Fruit fly (Drosophila melanogaster): Measurements from ENCODE around the gene Reps.

dm6 chr2L:11065106-11065878, 41.2 kb downstream of the Reps start:
- TF ChIP-seq CG5180 (GFP tag; optimal IDR thresholded peaks at IDR 0.05): no peak
- no peak for TF ChIP-seq pan (optimal IDR thresholded peaks at IDR 0.05)
- TF ChIP-seq pan (GFP tag; optimal IDR thresholded peaks at IDR 0.05 in 1 of 2, IDR thresholded peaks at IDR 0.05 in 1 of 2): peak in 1 of 2 experiments; percentile 48
- TF ChIP-seq CG33213 (GFP tag; optimal IDR thresholded peaks at IDR 0.05): no peak
- TF ChIP-seq CG8089 (GFP tag; optimal IDR thresholded peaks at IDR 0.05): no peak
- no peak for TF ChIP-seq NFAT (GFP tag; IDR thresholded peaks at IDR 0.05)
- TF ChIP-seq grau (tag; optimal IDR thresholded peaks at IDR 0.05): peak; percentile 56
- no peak for TF ChIP-seq CG10565 (GFP tag; optimal IDR thresholded peaks at IDR 0.05)
- TF ChIP-seq Jarid2 (GFP tag; optimal IDR thresholded peaks at IDR 0.05): no peak
- TF ChIP-seq Hr78 (GFP tag; optimal IDR thresholded peaks at IDR 0.05): no peak

All from whole organism, embryonic.